Fruit fly (Drosophila melanogaster) whole organism, prepupa: ENCODE measurements around the gene CG46303.
A peak's percentile ranks its signal among the peaks of the same experiment; 100 is the strongest.

Source experiments
- Blimp-1 ChIP-seq: fragments of 200-800 bp; sonication (Bioruptor generic); optimal IDR thresholded peaks from 3 replicates; lab custom pipeline; 2017; ENCODE audit warnings: missing biosample characterization, missing genetic modification characterization, mild to moderate bottlenecking, moderate library complexity, missing genetic modification reagents
- CG11762 ChIP-seq: fragments of 200-800 bp; sonication (Bioruptor generic); optimal IDR thresholded peaks from 3 replicates; lab custom pipeline; 2016; ENCODE audit warnings: missing biosample characterization, missing genetic modification characterization; ENCODE audit not compliant: insufficient read depth
- CG11902 ChIP-seq: fragments of 200-800 bp; sonication (Bioruptor generic); optimal IDR thresholded peaks from 3 replicates; lab custom pipeline; 2016; ENCODE audit warnings: missing biosample characterization, missing genetic modification characterization
- CG1621 ChIP-seq: fragments of 200-800 bp; sonication (Bioruptor generic); optimal IDR thresholded peaks from 3 replicates; lab custom pipeline; 2018; ENCODE audit warnings: missing biosample characterization, mild to moderate bottlenecking, missing genetic modification characterization
- CG16779 ChIP-seq: fragments of 200-800 bp; sonication (Bioruptor generic); optimal IDR thresholded peaks from 3 replicates; lab custom pipeline; 2017; ENCODE audit warnings: missing biosample characterization, mild to moderate bottlenecking, missing genetic modification characterization
- CG3032 ChIP-seq: fragments of 200-800 bp; optimal IDR thresholded peaks from 2 replicates; lab custom pipeline; 2019; ENCODE audit warnings: missing biosample characterization, mild to moderate bottlenecking, missing genetic modification characterization, moderate library complexity
- CG31627 ChIP-seq: fragments of 200-800 bp; sonication (Bioruptor generic); optimal IDR thresholded peaks from 3 replicates; lab custom pipeline; 2016; ENCODE audit warnings: missing biosample characterization, missing genetic modification characterization
- CG32006 ChIP-seq: fragments of 200-800 bp; sonication (Bioruptor generic); optimal IDR thresholded peaks from 3 replicates; lab custom pipeline; 2017; ENCODE audit warnings: missing biosample characterization, mild to moderate bottlenecking, missing genetic modification characterization
- CG34406 ChIP-seq: fragments of 200-800 bp; sonication (Bioruptor generic); optimal IDR thresholded peaks from 3 replicates; lab custom pipeline; 2016; ENCODE audit warnings: missing biosample characterization, missing genetic modification characterization
- CG3919 ChIP-seq: fragments of 200-800 bp; sonication (Bioruptor generic); optimal IDR thresholded peaks from 3 replicates; lab custom pipeline; 2016; ENCODE audit warnings: missing biosample characterization, missing genetic modification characterization
- CG4318 ChIP-seq: fragments of 200-800 bp; sonication (Bioruptor generic); optimal IDR thresholded peaks from 3 replicates; lab custom pipeline; 2017; ENCODE audit warnings: missing biosample characterization, mild to moderate bottlenecking, missing genetic modification characterization
- CG6163 ChIP-seq: fragments of 200-800 bp; sonication (Bioruptor generic); IDR thresholded peaks from 3 replicates; pipeline ENCODE4 v1.3.6; 2022; ENCODE audit warnings: missing biosample characterization, missing genetic modification characterization
- CG6792 ChIP-seq: fragments of 200-800 bp; sonication (Bioruptor generic); optimal IDR thresholded peaks from 3 replicates; lab custom pipeline; 2016; ENCODE audit warnings: missing biosample characterization, missing genetic modification characterization
- CG6808 ChIP-seq: fragments of 200-800 bp; sonication (Bioruptor generic); optimal IDR thresholded peaks from 3 replicates; lab custom pipeline; 2017; ENCODE audit warnings: missing biosample characterization, missing genetic modification characterization, mild to moderate bottlenecking, moderate library complexity, missing genetic modification reagents
- CG6854 ChIP-seq: fragments of 200-800 bp; sonication (Bioruptor generic); optimal IDR thresholded peaks from 2 replicates; lab custom pipeline; 2017; ENCODE audit warnings: missing biosample characterization, mild to moderate bottlenecking, missing genetic modification characterization
- CG8319 ChIP-seq: fragments of 200-800 bp; sonication (Bioruptor generic); optimal IDR thresholded peaks from 3 replicates; lab custom pipeline; 2016; ENCODE audit warnings: missing biosample characterization, missing genetic modification characterization
- CG9139 ChIP-seq: fragments of 200-800 bp; sonication (Bioruptor generic); optimal IDR thresholded peaks from 3 replicates; lab custom pipeline; 2017; ENCODE audit warnings: missing biosample characterization, mild to moderate bottlenecking, missing genetic modification characterization
- Eip78C ChIP-seq: fragments of 200-800 bp; sonication (Bioruptor generic); peaks from one replicate; lab custom pipeline; 2016; ENCODE audit warnings: missing biosample characterization, missing genetic modification characterization
- Eip93F ChIP-seq: fragments of 200-800 bp; sonication (Bioruptor generic); optimal IDR thresholded peaks from 2 replicates; lab custom pipeline; 2016; ENCODE audit warnings: missing biosample characterization, mild to moderate bottlenecking, missing genetic modification characterization
- Ets21C ChIP-seq: fragments of 200-800 bp; sonication (Bioruptor generic); optimal IDR thresholded peaks from 3 replicates; lab custom pipeline; 2016; ENCODE audit warnings: missing biosample characterization, missing genetic modification characterization
- Ets96B ChIP-seq: fragments of 200-800 bp; optimal IDR thresholded peaks from 2 replicates; lab custom pipeline; 2019; ENCODE audit warnings: missing biosample characterization, mild to moderate bottlenecking, missing genetic modification characterization, moderate library complexity
- Gug ChIP-seq: fragments of 200-800 bp; sonication (Bioruptor generic); IDR thresholded peaks from 2 replicates; pipeline ENCODE4 v1.3.6; 2022; ENCODE audit warnings: missing biosample characterization, missing genetic modification characterization
- Hr39 ChIP-seq: fragments of 200-800 bp; sonication (Bioruptor generic); optimal IDR thresholded peaks from 2 replicates; lab custom pipeline; 2016; ENCODE audit warnings: missing biosample characterization, missing genetic modification characterization
- Hr4 ChIP-seq: fragments of 200-800 bp; sonication (Bioruptor generic); optimal IDR thresholded peaks from 3 replicates; lab custom pipeline; 2016; ENCODE audit warnings: missing biosample characterization, missing genetic modification characterization
- Lpt ChIP-seq: fragments of 200-800 bp; sonication (Bioruptor generic); optimal IDR thresholded peaks from 3 replicates; lab custom pipeline; 2016; ENCODE audit warnings: missing biosample characterization, missing genetic modification characterization
- Met ChIP-seq: fragments of 200-800 bp; sonication (Bioruptor generic); optimal IDR thresholded peaks from 3 replicates; lab custom pipeline; 2016; ENCODE audit warnings: missing biosample characterization, missing genetic modification characterization
- OdsH ChIP-seq: fragments of 200-800 bp; sonication (Bioruptor generic); optimal IDR thresholded peaks from 3 replicates; lab custom pipeline; 2016; ENCODE audit warnings: missing biosample characterization, missing genetic modification characterization
- Smox ChIP-seq: fragments of 200-800 bp; sonication (Bioruptor generic); optimal IDR thresholded peaks from 3 replicates; lab custom pipeline; 2016; ENCODE audit warnings: missing biosample characterization, missing genetic modification characterization
- Sox102F ChIP-seq: fragments of 200-800 bp; sonication (Bioruptor generic); optimal IDR thresholded peaks from 2 replicates; lab custom pipeline; 2016; ENCODE audit warnings: missing biosample characterization, mild to moderate bottlenecking, missing genetic modification characterization
- Sox14 ChIP-seq: fragments of 200-800 bp; sonication (Bioruptor generic); optimal IDR thresholded peaks from 3 replicates; lab custom pipeline; 2016; ENCODE audit warnings: missing biosample characterization, missing genetic modification characterization
- Sox15 ChIP-seq: fragments of 200-800 bp; sonication (Bioruptor generic); optimal IDR thresholded peaks from 3 replicates; lab custom pipeline; 2016; ENCODE audit warnings: missing biosample characterization, missing genetic modification characterization
- acj6 ChIP-seq: fragments of 200-800 bp; sonication (Bioruptor generic); optimal IDR thresholded peaks from 3 replicates; lab custom pipeline; 2016; ENCODE audit warnings: missing biosample characterization, missing genetic modification characterization
- cyc ChIP-seq: fragments of 200-800 bp; sonication (Bioruptor generic); optimal IDR thresholded peaks from 3 replicates; lab custom pipeline; 2016; ENCODE audit warnings: missing biosample characterization, missing genetic modification characterization
- dac ChIP-seq: fragments of 200-800 bp; sonication (Bioruptor generic); optimal IDR thresholded peaks from 2 replicates; lab custom pipeline; 2017; ENCODE audit warnings: missing biosample characterization, mild to moderate bottlenecking, missing genetic modification characterization
- dsx ChIP-seq: fragments of 200-800 bp; optimal IDR thresholded peaks from 3 replicates; lab custom pipeline; 2019; ENCODE audit warnings: missing biosample characterization, mild to moderate bottlenecking, missing genetic modification characterization, moderate library complexity; ENCODE audit not compliant: poor library complexity, severe bottlenecking
- eg ChIP-seq: fragments of 200-800 bp; sonication (Bioruptor generic); IDR thresholded peaks from 3 replicates; pipeline ENCODE4 v1.3.6; 2022; ENCODE audit warnings: missing biosample characterization, missing genetic modification characterization
- esn ChIP-seq: fragments of 200-800 bp; sonication (Bioruptor generic); optimal IDR thresholded peaks from 2 replicates; lab custom pipeline; 2016; ENCODE audit warnings: missing biosample characterization, mild to moderate bottlenecking, missing genetic modification characterization, moderate library complexity
- fkh ChIP-seq: fragments of 200-800 bp; sonication (Bioruptor generic); optimal IDR thresholded peaks from 3 replicates; lab custom pipeline; 2017; ENCODE audit warnings: missing biosample characterization, mild to moderate bottlenecking, missing genetic modification characterization, moderate library complexity
- lz ChIP-seq: fragments of 200-800 bp; sonication (Bioruptor generic); optimal IDR thresholded peaks from 3 replicates; lab custom pipeline; 2016; ENCODE audit warnings: missing biosample characterization, missing genetic modification characterization
- net ChIP-seq: fragments of 200-800 bp; sonication (Bioruptor generic); optimal IDR thresholded peaks from 3 replicates; lab custom pipeline; 2016; ENCODE audit warnings: missing biosample characterization, missing genetic modification characterization
- pdm3 ChIP-seq: fragments of 200-800 bp; sonication (Bioruptor generic); optimal IDR thresholded peaks from 3 replicates; lab custom pipeline; 2016; ENCODE audit warnings: missing biosample characterization, missing genetic modification characterization
- salr ChIP-seq, 2 experiments: fragments of 200-800 bp; sonication (Bioruptor generic); optimal IDR thresholded peaks; 3 replicates each; lab custom pipeline; 2016 to 2018; ENCODE audit warnings: missing biosample characterization in 2 of 2, missing genetic modification characterization in 2 of 2, mild to moderate bottlenecking in 1 of 2
- ss ChIP-seq, 2 experiments: fragments of 200-800 bp; sonication (Bioruptor generic); optimal IDR thresholded peaks; 2 replicates in 1 of 2; 3 replicates in 1 of 2; lab custom pipeline; 2017 to 2018; ENCODE audit warnings: mild to moderate bottlenecking in 2 of 2, missing biosample characterization in 2 of 2, missing genetic modification characterization in 2 of 2, moderate library complexity in 1 of 2
- svp ChIP-seq: fragments of 200-800 bp; sonication (Bioruptor generic); peaks from one replicate; lab custom pipeline; 2016; ENCODE audit warnings: missing biosample characterization, missing genetic modification characterization
- topi ChIP-seq: fragments of 200-800 bp; sonication (Bioruptor generic); optimal IDR thresholded peaks from 3 replicates; lab custom pipeline; 2016; ENCODE audit warnings: missing biosample characterization, missing genetic modification characterization
- vri ChIP-seq: fragments of 200-800 bp; sonication (Bioruptor generic); optimal IDR thresholded peaks from 3 replicates; lab custom pipeline; 2016; ENCODE audit warnings: missing biosample characterization, mild to moderate bottlenecking, missing genetic modification characterization

The CG46303 gene

dm6 chr3R:5789025-5789953, 32.5 kb upstream of the CG46303 start, which contains the start of the genes Hat1 and Rpn5 (continued):
- peak; percentile 94 for TF ChIP-seq CG31627 (GFP tag; lab: Kevin White, UChicago)
- peak; percentile 90 for TF ChIP-seq pdm3 (GFP tag; lab: Kevin White, UChicago)
- peak; percentile 92 for TF ChIP-seq OdsH (GFP tag; lab: Kevin White, UChicago)
- peak; percentile 87 for TF ChIP-seq acj6
- no peak for TF ChIP-seq fkh (GFP tag; lab: Kevin White, UChicago)
- TF ChIP-seq eg (GFP tag; lab: Robert Waterston, UW), result peak; percentile 61; the same call in 2 of the 3 replicates
- TF ChIP-seq CG11902 (GFP tag; lab: Kevin White, UChicago), result peak; percentile 81
- peak; percentile 87 for TF ChIP-seq Sox102F (GFP tag; lab: Kevin White, UChicago)
- peak; percentile 86 for TF ChIP-seq CG6792
- peak; percentile 76 for TF ChIP-seq CG34406
- peak; percentile 59 for TF ChIP-seq Gug

- peak; percentile 96 for TF ChIP-seq CG9139 (GFP tag; lab: Kevin White, UChicago)
- TF ChIP-seq Ets21C (GFP tag; lab: Kevin White, UChicago), result peak; percentile 99
- TF ChIP-seq salr (GFP tag; optimal IDR thresholded peaks at IDR 0.05; lab: Kevin White, UChicago), result peak; percentile 98 to 99
- TF ChIP-seq CG8319 (GFP tag; lab: Kevin White, UChicago), result peak; percentile 99
- peak; percentile 99 for TF ChIP-seq net (GFP tag; lab: Kevin White, UChicago)
- peak; percentile 95 to 98 for TF ChIP-seq ss (GFP tag; optimal IDR thresholded peaks at IDR 0.05; lab: Kevin White, UChicago)
- peak; percentile 99 for TF ChIP-seq Ets96B
- peak; percentile 99 for TF ChIP-seq CG32006 (GFP tag; lab: Kevin White, UChicago)
- peak; percentile 99 for TF ChIP-seq CG31627 (GFP tag; lab: Kevin White, UChicago)
- TF ChIP-seq svp (GFP tag; lab: Kevin White, UChicago), result peak; percentile 100
- peak; percentile 99 for TF ChIP-seq Sox15 (GFP tag; lab: Kevin White, UChicago)
- peak; percentile 99 for TF ChIP-seq cyc (GFP tag; lab: Kevin White, UChicago)
- TF ChIP-seq CG6792, result peak; percentile 99
- TF ChIP-seq Eip93F (GFP tag; lab: Kevin White, UChicago), result peak; percentile 99
- TF ChIP-seq Sox14 (GFP tag; lab: Kevin White, UChicago), result peak; percentile 99
- peak; percentile 95 for TF ChIP-seq Blimp-1 (GFP tag; lab: Kevin White, UChicago)
- TF ChIP-seq CG4318 (GFP tag; lab: Kevin White, UChicago), result peak; percentile 98
- peak; percentile 98 for TF ChIP-seq CG6808
- TF ChIP-seq dac (GFP tag; lab: Kevin White, UChicago), result peak; percentile 98
- peak; percentile 99 for TF ChIP-seq pdm3 (GFP tag; lab: Kevin White, UChicago)
- TF ChIP-seq acj6, result peak; percentile 99
- peak; percentile 97 for TF ChIP-seq dsx (GFP tag; lab: Kevin White, UChicago)
- TF ChIP-seq Hr4 (GFP tag; lab: Kevin White, UChicago), result peak; percentile 99
- TF ChIP-seq fkh (GFP tag; lab: Kevin White, UChicago), result no peak
- TF ChIP-seq CG3919 (GFP tag; lab: Kevin White, UChicago), result peak; percentile 99
- TF ChIP-seq vri, result peak; percentile 99
- TF ChIP-seq CG6854 (GFP tag; lab: Kevin White, UChicago), result peak; percentile 98
- TF ChIP-seq eg (GFP tag; lab: Robert Waterston, UW), result peak; percentile 99
- TF ChIP-seq Met, result peak; percentile 99
- peak; percentile 100 for TF ChIP-seq esn (GFP tag; lab: Kevin White, UChicago)
- TF ChIP-seq Gug, result peak; percentile 98
- TF ChIP-seq Eip78C, result peak; percentile 100
- TF ChIP-seq CG1621, result peak; percentile 99
- TF ChIP-seq CG6163 (GFP tag; lab: Robert Waterston, UW), result peak; percentile 98
- peak; percentile 99 for TF ChIP-seq Hr39 (GFP tag; lab: Kevin White, UChicago)
- TF ChIP-seq lz (GFP tag; lab: Kevin White, UChicago), result peak; percentile 99
- peak; percentile 99 for TF ChIP-seq CG3032 (tag; lab: Kevin White, UChicago)
- TF ChIP-seq CG16779 (tag; lab: Kevin White, UChicago), result peak; percentile 98
- peak; percentile 99 for TF ChIP-seq Smox (GFP tag; lab: Kevin White, UChicago)
- TF ChIP-seq CG34406, result peak; percentile 99
- TF ChIP-seq CG11762, result peak; percentile 99
- TF ChIP-seq topi, result peak; percentile 99
- TF ChIP-seq Lpt (GFP tag; lab: Kevin White, UChicago), result peak; percentile 99
Observed at dm6 chr3R:5791497-5791896, 30.3 kb upstream of the CG46303 start, which contains the start of gene Hpf1. Hpf1 (plus strand) TSS chr3R:5791879.
